Fruit fly (Drosophila melanogaster): ENCODE measurements around the gene Nup153.

The Nup153 gene

DNA sequence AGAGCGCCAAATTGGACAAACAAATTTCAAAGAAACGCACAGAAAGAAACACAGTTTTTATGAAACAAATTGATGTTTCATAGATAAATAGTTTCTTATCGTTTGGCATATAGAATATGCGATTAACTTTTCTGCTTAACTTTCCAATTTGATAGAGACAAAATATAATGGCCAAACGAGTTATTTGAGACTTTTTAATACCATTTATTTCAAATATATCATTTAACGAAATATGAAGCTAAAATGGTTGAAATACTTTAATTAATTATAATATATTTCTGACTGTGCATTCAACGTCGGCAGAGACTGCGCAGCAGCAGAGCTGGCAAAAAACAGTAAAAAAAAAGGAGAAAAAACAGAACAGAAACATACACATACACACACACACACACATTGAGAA, 13.5 kb upstream of the Nup153 start:
- TF ChIP-seq noc (tag; optimal IDR thresholded peaks at IDR 0.05) = no peak

DNA sequence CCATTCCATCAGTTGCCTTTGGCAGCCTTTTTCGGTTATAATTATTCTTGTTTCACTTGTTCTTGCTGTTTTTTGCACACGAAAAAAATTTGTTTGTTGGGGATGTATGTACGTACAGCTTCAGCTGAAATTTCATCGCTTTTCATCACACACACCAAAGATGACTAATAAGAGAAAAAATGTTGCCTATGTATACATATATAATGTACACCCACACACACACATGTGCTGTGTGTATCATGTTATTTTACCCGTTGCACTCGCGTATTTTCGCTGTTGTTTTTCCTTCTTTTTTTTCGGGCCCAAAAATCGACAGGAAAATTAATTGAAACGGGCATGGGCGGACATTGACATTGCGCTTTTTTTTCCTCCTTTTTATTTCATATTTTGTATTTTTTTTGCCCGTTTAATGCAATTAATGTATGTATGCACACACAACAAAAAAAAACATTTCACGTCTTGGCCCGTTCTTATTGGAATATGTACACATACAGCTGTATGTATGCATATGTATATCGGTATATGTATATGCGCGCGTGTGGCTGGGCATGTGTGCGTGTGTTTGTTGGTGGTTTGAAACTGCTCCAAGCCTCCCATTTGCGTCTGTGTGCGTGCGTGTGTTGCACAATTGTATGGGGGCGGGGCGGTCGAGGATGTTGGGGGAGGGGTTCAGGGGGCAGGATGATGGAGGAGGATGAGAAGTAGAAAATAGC, 12.7 kb upstream of the Nup153 start:
- no peak for TF ChIP-seq noc (tag; optimal IDR thresholded peaks at IDR 0.05)

DNA sequence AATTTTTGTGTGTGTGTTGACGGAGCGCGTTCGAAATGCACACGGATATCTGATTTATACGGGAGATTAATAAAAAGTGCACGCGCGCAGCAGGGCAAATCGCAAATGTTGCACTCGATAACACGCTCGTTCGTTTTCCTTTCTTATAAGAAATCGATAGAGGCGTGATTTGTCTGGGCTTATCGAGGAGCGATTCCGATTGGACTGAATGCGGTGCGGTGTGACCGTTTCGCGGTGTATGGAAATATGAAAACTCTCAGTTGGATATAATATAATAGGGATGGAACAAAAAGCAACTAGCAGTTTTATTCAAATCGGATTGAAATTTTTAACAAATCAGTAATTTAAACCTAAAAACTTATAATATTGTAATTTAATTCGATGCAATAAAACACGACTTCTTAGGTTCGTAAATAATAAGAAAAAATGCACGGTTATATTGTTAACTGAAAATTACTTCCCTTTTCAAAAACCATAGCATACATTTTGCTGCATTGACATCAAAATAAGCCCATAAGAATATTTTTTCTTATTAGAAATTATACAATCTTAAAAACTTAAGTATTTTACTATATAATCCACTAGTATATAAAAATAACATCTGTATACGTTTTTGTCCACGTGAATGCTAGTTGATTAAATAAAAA, 11.9 kb upstream of the Nup153 start, which contains the start of gene CanA-14F:
Gene CanA-14F, minus strand, starts transcription at position 152 of the 647 bp plus-strand sequence.
- TF ChIP-seq noc (tag; optimal IDR thresholded peaks at IDR 0.05) = no peak

DNA sequence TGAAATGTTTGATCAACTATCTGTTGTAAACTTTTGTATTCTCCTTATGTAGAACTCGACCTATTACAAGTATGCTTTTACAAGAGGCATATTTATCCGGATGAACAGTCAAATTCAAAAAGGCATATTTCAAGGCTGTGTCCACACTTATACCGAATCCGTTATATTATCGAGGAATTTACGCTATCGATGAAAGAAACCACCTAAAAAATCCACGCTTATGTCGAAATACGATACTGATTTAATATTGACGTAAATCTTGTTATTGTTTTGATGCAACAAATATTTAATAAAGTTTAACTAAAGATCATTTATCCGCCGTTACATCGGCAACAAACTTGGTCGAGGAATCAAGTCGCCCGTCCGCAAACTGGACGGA, 11.4 kb upstream of the Nup153 start, which contains the start of gene CG13014:
Gene CG13014, plus strand, starts transcription at position 206 of the 379 bp plus-strand sequence.
- no peak for TF ChIP-seq noc (tag; optimal IDR thresholded peaks at IDR 0.05)

DNA sequence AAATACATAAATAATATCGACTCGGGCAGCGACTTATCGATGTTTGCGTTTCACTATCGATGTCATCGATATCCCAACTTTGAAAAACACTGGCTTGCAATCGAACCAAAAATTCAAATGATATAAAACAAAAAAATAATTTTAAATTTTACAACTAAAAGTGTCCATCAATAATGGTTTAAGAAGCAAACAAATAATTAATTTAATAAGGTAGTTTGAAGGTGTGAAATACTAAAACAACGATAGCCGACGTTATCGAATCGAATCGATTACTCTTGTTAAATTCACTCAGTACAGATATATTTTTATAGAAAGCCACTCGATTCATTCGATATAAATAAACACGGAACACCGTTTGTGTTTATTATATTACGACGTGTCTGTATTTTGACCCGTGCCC, 5.6 kb upstream of the Nup153 start, which contains the start of the genes SMC3 and Ubc7:
Gene SMC3, minus strand, starts transcription at position 22 of the 400 bp plus-strand sequence.
Gene Ubc7, plus strand, starts transcription at position 260 of the 400 bp plus-strand sequence.
- TF ChIP-seq noc (tag; optimal IDR thresholded peaks at IDR 0.05) = no peak

DNA sequence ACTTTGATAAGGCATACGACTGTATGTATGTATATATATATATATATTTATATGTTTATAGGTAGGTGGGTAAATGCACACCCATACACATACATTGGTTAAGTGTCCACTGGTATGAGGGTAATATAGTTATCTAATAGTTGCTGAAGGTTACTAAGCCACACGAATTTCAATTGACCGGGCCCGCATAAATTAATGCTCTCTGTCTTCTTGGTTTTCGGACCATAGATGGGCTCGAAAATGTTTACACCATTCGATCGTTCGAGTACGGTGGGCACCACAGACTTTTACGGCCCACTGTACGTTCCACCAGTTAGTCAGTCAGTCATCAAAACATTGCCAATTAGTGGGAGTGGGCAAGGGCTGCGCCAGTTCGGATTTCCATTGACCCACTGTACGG, 3.6 kb upstream of the Nup153 start:
- no peak for TF ChIP-seq noc (tag; optimal IDR thresholded peaks at IDR 0.05)

DNA sequence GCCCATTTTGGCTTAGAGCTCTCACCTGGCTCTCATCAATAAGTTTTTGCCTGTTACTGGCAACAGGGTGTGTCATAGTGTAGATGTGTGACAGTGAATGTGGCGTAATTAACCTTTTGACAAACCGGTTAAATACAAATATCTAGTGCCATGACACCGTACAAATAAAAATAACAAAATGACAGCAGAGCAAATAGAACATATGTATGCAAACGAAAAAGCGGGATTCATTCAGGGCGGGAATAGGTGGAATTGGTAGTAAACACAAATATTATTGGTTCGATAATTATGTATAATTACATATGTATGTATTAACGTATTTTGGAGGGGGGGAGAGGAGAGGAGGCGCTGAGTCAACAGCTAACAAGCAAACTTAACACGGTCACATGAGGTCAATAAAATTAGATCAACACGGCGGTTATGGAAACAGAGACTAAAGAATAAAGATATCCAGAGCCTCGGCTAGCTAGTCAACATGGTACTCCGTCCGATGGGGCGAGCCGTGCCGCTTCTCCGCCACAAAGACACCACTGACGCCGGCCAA, 2.7 kb upstream of the Nup153 start:
- no peak for TF ChIP-seq noc (tag; optimal IDR thresholded peaks at IDR 0.05)

DNA sequence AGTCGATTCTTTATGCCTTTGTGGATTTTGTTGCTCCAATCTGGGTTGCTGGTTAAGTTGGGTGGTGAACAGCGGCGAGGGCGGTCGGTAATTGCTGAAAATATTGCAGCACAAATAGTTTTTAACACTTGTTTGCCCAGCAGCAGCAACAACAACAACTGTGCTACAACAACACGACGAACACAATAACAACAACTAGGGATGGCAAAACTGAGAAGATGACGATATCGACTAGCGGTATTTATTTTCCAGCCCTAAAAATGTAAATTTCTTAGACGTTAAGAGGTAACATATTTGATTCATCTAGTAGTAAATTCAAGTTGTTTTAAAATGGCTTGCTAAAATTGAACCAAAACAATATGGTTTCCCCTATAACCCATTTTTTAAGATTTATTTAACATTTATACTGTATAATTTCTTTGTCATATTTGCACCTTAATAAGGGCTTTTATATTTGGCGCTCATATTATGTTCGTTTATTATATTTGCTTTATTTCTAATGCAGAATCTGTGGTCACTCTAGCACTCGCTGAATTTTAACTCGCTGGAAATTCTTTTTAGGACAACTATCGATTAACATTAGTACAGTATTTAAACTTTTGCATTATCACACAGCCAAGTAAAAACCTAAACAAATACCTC, 584 bp upstream of the Nup153 start:
- no peak for TF ChIP-seq noc (tag; optimal IDR thresholded peaks at IDR 0.05)

DNA sequence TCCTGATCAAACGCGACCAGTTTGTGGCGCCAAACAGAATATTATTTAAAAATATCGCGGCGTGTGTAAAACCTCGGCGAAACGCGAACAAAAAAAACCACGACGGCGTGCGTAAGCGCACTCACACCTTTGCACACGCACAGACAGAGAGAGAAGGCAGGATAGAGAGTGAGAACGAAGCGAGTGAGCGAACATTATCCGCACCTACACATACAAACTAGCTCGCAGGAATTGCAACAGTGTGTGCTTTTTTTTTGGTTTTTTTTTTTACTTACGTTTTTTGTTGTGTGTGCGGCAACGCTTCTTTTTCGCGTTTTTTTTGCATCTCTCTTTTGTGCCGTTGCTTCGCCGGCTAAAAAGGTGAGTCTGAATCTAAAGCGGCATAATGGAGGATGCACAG, 729 bp downstream of the Nup153 start:
- no peak for TF ChIP-seq noc (tag; optimal IDR thresholded peaks at IDR 0.05)

DNA sequence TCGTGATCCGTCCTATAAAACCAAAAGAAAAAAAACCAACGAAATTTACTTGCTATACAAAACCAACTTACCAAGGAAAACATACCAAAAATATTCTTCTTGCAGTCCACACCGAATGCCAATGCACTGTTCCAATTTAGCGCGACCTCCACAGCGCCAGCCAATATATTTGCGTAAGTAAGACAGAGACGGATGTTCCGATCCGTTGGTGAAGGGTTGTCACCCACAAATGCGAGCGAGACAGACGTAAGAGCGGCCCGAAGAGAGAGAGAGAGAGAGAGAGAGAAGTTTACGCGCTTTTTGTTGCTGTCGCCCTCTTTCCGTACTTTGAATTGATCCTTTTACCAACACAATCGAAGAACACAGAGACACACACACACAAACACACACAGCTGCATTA, 8.8 kb downstream of the Nup153 start:
- TF ChIP-seq noc (tag; optimal IDR thresholded peaks at IDR 0.05) = no peak

DNA sequence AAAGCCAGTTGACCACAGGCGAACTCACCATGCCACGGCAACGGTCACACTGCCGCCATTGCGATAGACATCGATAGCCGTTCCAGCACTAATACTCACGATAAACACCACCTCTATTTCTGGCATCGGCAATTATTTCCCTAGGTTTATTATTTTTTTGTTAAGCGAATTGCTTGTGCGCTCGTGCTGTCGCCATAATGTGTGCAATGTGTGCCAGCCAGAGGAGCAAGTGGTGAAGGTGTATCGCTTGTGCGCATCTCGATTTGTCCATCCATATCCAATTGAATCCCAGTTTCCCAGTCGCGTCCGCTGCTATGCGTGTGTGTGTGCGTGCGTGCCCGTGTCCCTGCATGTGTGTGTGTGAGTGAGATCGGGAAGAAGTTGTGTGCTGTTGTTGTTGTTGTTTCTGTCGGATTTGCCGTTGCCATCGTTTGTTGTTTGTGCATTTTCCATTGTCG, 11.6 kb downstream of the Nup153 start, which contains the start of gene mbt:
Gene mbt, plus strand, starts transcription at position 85 of the 458 bp plus-strand sequence.
- TF ChIP-seq noc (tag; optimal IDR thresholded peaks at IDR 0.05) = no peak

DNA sequence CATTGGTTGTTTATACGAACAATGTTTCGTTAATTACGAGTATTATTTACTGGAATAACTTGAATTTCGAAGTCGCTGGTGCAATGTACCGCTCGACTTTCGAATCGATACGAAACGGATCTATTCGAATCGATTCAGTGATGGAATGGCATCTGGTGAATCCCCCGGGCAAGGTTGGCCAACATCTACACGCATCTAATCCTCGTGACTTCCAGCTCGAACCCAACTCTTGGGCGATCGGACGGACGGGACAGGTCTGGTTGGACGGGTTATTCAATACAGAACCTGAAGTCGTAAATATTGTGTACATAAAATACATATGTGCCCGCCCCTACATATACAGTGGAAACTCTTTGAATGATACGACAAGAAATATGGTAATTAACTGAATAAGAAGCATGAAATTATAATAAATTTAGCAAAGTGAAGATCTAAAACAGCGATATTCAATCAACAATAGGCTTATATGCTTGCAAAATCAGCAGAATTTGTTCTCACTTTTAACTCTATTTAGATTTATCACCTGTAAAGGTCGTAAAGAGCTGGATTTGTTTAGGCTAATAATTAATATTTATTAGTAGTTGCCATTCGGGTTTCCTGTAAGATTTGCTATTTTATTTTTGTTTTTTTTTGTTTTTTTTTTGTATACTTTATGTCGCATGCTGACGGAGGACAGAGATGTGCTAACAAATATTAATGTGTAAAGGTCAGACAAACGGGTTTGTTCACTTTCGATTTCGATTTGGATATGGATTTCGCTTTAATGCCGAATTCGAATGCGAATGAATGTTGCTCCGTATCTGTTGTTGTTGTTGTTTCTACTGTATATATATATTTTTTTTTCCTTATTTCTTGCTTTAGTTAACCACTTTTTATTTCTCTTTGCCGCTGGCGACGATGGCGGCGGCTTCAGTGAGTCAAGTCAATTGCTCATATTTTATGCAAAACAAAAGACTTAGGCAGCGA, 18.0 kb downstream of the Nup153 start:
- no peak for TF ChIP-seq noc (tag; optimal IDR thresholded peaks at IDR 0.05)

DNA sequence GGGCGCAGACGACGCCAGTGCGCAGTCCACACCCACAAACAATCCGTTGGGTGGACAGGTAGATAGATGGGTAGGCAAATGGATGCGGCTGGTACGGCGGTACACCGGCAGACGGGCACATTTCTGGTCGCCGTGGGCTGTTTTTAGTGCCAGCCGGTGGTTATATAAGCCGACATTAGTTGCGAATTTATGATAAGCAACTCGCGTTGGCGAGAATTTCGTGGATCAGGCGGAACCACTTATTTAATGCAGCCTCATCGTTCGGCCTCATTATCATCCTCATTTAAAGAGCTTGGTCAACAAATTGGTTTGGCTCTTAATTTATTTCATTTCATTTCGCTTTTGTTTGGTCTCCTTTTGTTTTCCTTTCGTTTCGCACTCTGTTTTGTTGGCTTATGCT, 19.7 kb downstream of the Nup153 start:
- no peak for TF ChIP-seq noc (tag; optimal IDR thresholded peaks at IDR 0.05)

DNA sequence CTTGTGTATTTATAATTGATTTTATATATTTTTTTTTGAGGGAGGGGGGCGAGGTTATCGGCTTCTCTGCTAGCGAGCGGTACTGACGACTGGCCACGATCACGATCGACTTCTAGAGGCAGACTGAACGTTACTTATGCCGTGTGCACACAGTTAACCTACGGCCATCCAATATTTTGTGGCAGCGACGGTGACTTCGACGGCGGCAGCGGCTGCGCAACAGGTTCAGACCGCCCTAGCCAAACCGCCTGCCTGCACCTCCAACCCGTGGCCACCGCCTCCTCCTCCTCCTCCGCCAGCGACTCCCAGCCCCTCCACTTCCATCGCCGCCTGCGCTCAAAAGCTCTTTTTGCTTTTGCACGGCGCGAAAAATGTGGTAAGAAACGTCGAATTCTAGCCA, 22.4 kb downstream of the Nup153 start, which contains the start of gene CG9782:
Gene CG9782, minus strand, starts transcription at position 128 of the 400 bp plus-strand sequence.
- no peak for TF ChIP-seq noc (tag; optimal IDR thresholded peaks at IDR 0.05)

DNA sequence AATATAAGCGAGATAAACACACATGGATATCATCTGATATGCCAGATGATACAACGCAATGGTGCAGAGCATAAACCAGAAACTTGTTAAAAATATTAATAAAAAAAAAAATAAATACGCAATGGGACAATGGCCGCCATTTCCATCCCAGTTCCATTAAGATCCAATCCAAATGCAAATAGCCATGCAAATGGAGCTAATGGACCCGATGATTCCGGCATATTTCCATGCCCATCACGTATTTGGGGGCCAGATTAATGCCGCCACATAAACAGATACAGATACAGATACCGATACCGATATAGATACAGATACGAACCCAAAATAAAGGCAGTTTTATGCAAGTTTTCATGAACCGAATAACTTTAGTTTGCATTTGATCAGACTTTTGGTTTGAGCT, 24.5 kb downstream of the Nup153 start:
- TF ChIP-seq noc (tag; optimal IDR thresholded peaks at IDR 0.05) = no peak
